Fruit fly (Drosophila melanogaster) whole organism, adult: Measurements from ENCODE around the gene CG42369.

Experiments
- CG11617 ChIP-seq: fragments of 200-800 bp; sonication (Bioruptor generic); optimal IDR thresholded peaks from 2 replicates; lab custom pipeline; 2017; ENCODE audit warnings: mild to moderate bottlenecking, missing biosample characterization, missing genetic modification reagents, missing genetic modification characterization
- CG1620 ChIP-seq: fragments of 200-800 bp; sonication (Bioruptor generic); optimal IDR thresholded peaks from 2 replicates; lab custom pipeline; 2016; ENCODE audit warnings: missing biosample characterization, missing genetic modification characterization
- CG33017 ChIP-seq: fragments of 200-800 bp; sonication (Bioruptor generic); optimal IDR thresholded peaks from 2 replicates; lab custom pipeline; 2018; ENCODE audit warnings: missing biosample characterization, mild to moderate bottlenecking, missing genetic modification characterization, moderate library complexity
- CG5204 ChIP-seq: fragments of 200-800 bp; sonication (Bioruptor generic); optimal IDR thresholded peaks from 2 replicates; lab custom pipeline; 2016; ENCODE audit warnings: missing biosample characterization, missing genetic modification characterization
- Clk ChIP-seq: fragments of 200-800 bp; sonication (Bioruptor generic); optimal IDR thresholded peaks from 2 replicates; lab custom pipeline; 2017; ENCODE audit warnings: missing biosample characterization, missing genetic modification characterization
- Crg-1 ChIP-seq: fragments of 200-800 bp; sonication (Bioruptor generic); optimal IDR thresholded peaks from 2 replicates; lab custom pipeline; 2016; ENCODE audit warnings: missing biosample characterization, missing genetic modification characterization
- Hr96 ChIP-seq: fragments of 200-800 bp; sonication (Bioruptor generic); optimal IDR thresholded peaks from 2 replicates; lab custom pipeline; 2016; ENCODE audit warnings: missing biosample characterization, missing genetic modification characterization
- Mnt ChIP-seq: fragments of 200-800 bp; sonication (Bioruptor generic); optimal IDR thresholded peaks from 2 replicates; lab custom pipeline; 2016; ENCODE audit warnings: missing biosample characterization, mild to moderate bottlenecking, missing genetic modification characterization
- cnc ChIP-seq, 2 experiments: fragments of >200 bp; optimal IDR thresholded peaks; 2 replicates each; lab custom pipeline; 2017
- kay ChIP-seq: fragments of 200-800 bp; sonication (Bioruptor generic); peaks from one replicate; lab custom pipeline; 2016; ENCODE audit warnings: missing biosample characterization, missing genetic modification characterization, borderline replicate concordance
- ovo ChIP-seq: fragments of 200-800 bp; sonication (Bioruptor generic); optimal IDR thresholded peaks from 2 replicates; lab custom pipeline; 2016; ENCODE audit warnings: missing biosample characterization, missing genetic modification characterization
- pad ChIP-seq: fragments of 200-800 bp; sonication (Bioruptor generic); optimal IDR thresholded peaks from 3 replicates; lab custom pipeline; 2017; ENCODE audit warnings: missing biosample characterization, missing genetic modification characterization, mild to moderate bottlenecking, moderate library complexity, missing genetic modification reagents
- tj ChIP-seq: fragments of 200-800 bp; sonication (Bioruptor generic); optimal IDR thresholded peaks from 3 replicates; lab custom pipeline; 2017; ENCODE audit warnings: missing biosample characterization, mild to moderate bottlenecking, missing genetic modification characterization, moderate library complexity
- toe ChIP-seq: fragments of 200-800 bp; sonication (Bioruptor generic); optimal IDR thresholded peaks from 2 replicates; lab custom pipeline; 2016; ENCODE audit warnings: missing biosample characterization, missing genetic modification characterization

DNA sequence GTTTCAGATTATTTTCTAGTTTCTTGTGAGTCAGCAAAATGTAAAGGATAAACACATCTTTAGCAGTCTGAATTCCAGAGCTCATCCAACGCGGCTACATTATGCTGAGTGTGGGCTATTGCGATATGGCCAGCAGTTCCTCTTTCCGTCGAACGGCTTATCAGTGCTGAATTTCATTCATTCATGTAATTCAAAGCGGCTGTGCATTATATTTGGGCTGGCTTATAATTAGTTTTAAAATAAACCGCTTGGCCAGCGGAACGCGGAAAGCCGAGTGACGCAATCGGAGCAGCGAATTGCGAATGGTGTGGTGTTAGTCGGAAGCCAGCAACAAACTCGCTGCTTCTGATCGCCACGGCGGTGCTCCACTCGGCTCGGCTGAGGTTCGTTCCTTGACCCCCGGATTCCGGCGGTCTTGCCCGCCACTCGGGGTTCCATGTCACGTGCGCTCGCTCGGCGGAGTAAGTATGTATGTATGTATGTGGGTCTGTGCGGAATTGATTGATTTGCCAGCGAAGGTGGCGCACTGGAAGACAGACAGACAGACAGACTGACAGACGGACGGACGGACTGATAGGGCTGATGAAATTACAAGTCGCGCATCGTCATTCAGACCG is 25.9 kb downstream of the CG42369 start:
- TF ChIP-seq cnc (optimal IDR thresholded peaks at IDR 0.05; lab: Kevin White, UChicago): no peak
- no peak for TF ChIP-seq ovo (GFP tag; lab: Kevin White, UChicago)
- no peak for TF ChIP-seq Mnt
- TF ChIP-seq CG1620 (GFP tag; lab: Kevin White, UChicago): no peak
- no peak for TF ChIP-seq kay (GFP tag; lab: Kevin White, UChicago)
- no peak for TF ChIP-seq toe (GFP tag; lab: Kevin White, UChicago)
- no peak for TF ChIP-seq Crg-1 (GFP tag; lab: Kevin White, UChicago)
- TF ChIP-seq Clk (GFP tag; lab: Kevin White, UChicago): no peak
- no peak for TF ChIP-seq Hr96 (GFP tag; lab: Kevin White, UChicago)
- no peak for TF ChIP-seq CG11617
- no peak for TF ChIP-seq CG33017 (tag; lab: Kevin White, UChicago)
- peak; percentile 97 for TF ChIP-seq tj
- no peak for TF ChIP-seq CG5204 (GFP tag; lab: Kevin White, UChicago)
- no peak for TF ChIP-seq pad (GFP tag; lab: Kevin White, UChicago)
